Worm (Caenorhabditis elegans) whole organism, young adult: ENCODE measurements around the gene lact-1.

ENCODE experiments used
- B0336.3 ChIP-seq: fragments of 200-800 bp; sonication (Bioruptor generic); IDR thresholded peaks from 2 replicates; pipeline ENCODE4 v1.3.6; 2022; ENCODE audit warnings: missing genetic modification characterization, missing compliant biosample characterization
- F22D6.2 ChIP-seq: sonication (generic microtip); optimal IDR thresholded peaks from 2 replicates; lab custom pipeline; 2016; ENCODE audit warnings: mild to moderate bottlenecking, missing genetic modification characterization, missing compliant biosample characterization
- F55B11.4 ChIP-seq: sonication (generic microtip); optimal IDR thresholded peaks from 2 replicates; lab custom pipeline; 2016; ENCODE audit warnings: missing compliant biosample characterization, missing genetic modification characterization, borderline replicate concordance; ENCODE audit not compliant: insufficient read depth
- K11D2.4 ChIP-seq: fragments of 200-800 bp; sonication (Bioruptor generic); IDR thresholded peaks from 2 replicates; pipeline ENCODE4 v1.3.6; 2022; ENCODE audit warnings: missing genetic modification reagents, missing genetic modification characterization, missing compliant biosample characterization
- akir-1 ChIP-seq: fragments of 200-800 bp; sonication (Bioruptor generic); optimal IDR thresholded peaks from 2 replicates; lab custom pipeline; 2018; ENCODE audit warnings: mild to moderate bottlenecking, missing genetic modification characterization, moderate library complexity, missing compliant biosample characterization
- atf-7 ChIP-seq: sonication (generic microtip); optimal IDR thresholded peaks from 2 replicates; lab custom pipeline; 2017; ENCODE audit warnings: mild to moderate bottlenecking, missing genetic modification characterization, missing compliant biosample characterization
- bed-1 ChIP-seq: fragments of 200-800 bp; sonication (Bioruptor generic); IDR thresholded peaks from 2 replicates; pipeline ENCODE4 v1.3.6; 2022; ENCODE audit warnings: missing genetic modification reagents, missing genetic modification characterization, missing compliant biosample characterization
- ceh-91 ChIP-seq: fragments of 200-800 bp; sonication (Bioruptor generic); IDR thresholded peaks from 2 replicates; pipeline ENCODE4 v1.3.6; 2022; ENCODE audit warnings: missing genetic modification reagents, missing genetic modification characterization, missing compliant biosample characterization
- dpl-1 ChIP-seq: fragments of 150-350 bp; optimal IDR thresholded peaks from 2 replicates; lab custom pipeline; 2014; ENCODE audit warnings: missing biosample characterization, missing genetic modification reagents, missing genetic modification characterization
- repo-1 ChIP-seq: sonication (generic microtip); optimal IDR thresholded peaks from 2 replicates; lab custom pipeline; 2017; ENCODE audit warnings: mild to moderate bottlenecking, missing genetic modification characterization, missing compliant biosample characterization
- ztf-6 ChIP-seq: fragments of 200-800 bp; sonication (Bioruptor generic); IDR thresholded peaks from 2 replicates; pipeline ENCODE4 v1.3.6; 2022; ENCODE audit warnings: missing genetic modification reagents, missing genetic modification characterization, missing compliant biosample characterization

DNA sequence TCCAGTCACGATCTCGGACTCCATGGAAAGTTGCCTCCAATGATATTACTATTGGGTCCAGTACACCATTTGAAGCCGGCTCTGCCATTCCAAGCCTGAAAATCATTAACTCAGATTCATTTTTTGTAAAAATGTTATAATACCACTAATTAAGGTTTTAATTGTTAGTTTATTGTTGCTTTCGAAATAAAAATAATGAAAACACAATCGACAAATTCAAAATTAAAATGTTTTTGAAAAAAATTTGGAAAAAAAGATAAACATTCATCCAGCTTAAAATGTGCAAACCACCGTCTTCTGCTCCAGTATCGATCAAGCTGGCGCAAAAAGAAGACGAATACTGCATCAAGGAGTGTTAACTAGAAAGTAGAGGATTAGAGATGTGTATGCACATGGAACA is 3.3 kb downstream of the lact-1 start, which contains the start of gene F46H5.5:
- TF ChIP-seq ztf-6 (no peak), akir-1 (GFP tag; lab: Kevin White, UChicago) (no peak), bed-1 (GFP tag; lab: Robert Waterston, UW) (no peak), ceh-91 (GFP tag; lab: Robert Waterston, UW) (no peak), F55B11.4 (tag; lab: Kevin White, UChicago) (no peak), F22D6.2 (tag; lab: Kevin White, UChicago) (no peak), repo-1 (no peak), atf-7 (tag; lab: Kevin White, UChicago) (no peak), B0336.3 (no peak), dpl-1 (no peak), K11D2.4 (GFP tag; lab: Robert Waterston, UW) (no peak)
